Fruit fly (Drosophila melanogaster): ENCODE data around the gene Prosbeta7.

The Prosbeta7 gene

DNA sequence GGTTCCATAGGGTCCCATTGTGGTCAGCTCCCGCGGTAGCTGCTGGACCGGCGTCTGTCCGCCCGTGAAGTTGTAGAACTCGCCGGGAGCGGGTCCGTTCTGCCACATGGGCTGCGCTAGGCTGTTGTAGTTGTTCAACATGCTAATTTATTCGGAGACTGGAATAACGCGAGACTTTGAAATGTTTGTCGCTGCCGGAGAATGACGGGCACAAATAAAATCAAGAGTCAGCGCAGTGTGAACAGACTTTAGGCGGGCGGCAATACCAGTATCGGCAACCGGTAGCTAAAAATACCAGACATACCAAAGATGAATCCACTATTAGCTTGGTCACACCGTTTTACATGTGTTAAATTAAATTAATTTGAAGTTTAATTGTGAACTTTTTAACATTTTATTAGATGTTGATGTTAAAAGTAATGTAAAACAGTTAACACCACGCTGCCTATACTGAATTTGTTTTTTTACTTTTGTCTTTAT is at the start of gene Prosbeta7:
Gene Prosbeta7 (minus strand): TSS at position 430 of the 480 bp plus-strand sequence.
- peak; percentile 68 for TF ChIP-seq CG17801 (GFP tag; optimal IDR thresholded peaks at IDR 0.05; ENCODE audit: partially characterized antibody)

DNA sequence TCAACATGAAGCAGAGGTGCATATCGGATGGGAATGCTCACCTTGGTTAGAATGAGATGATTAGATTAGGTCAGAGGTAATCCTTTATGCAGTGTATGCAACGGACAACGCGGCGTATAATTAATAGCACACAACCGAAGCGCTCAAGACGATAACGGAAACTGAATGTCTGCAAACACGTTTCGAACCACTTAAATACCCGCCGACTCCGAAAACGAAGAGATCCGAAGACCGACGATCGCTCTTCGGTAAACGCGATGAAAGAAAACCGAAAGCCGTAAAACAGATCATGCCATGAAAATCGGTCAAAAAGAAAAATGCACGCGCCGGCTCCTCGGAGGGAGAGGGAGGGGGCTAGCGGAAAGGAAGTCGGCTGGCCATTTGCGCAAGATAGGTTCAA is 45.8 kb upstream of the Prosbeta7 start, which contains the start of gene CG2663:
Gene CG2663 (minus strand): TSS at position 173 of the 400 bp plus-strand sequence.
- TF ChIP-seq CG17801 (GFP tag; optimal IDR thresholded peaks at IDR 0.05; ENCODE audit: partially characterized antibody), result no peak

- TF ChIP-seq CG17801 (GFP tag; optimal IDR thresholded peaks at IDR 0.05; ENCODE audit: partially characterized antibody), result no peak
These were observed 40.9 kb upstream of the Prosbeta7 start, which contains the start of gene Or83a for dm6 chr3R:5399096-5399495. Gene Or83a, minus strand, starts transcription at chr3R:5399196.

- TF ChIP-seq CG17801 (GFP tag; optimal IDR thresholded peaks at IDR 0.05; ENCODE audit: partially characterized antibody), result no peak
These were observed 37.0 kb upstream of the Prosbeta7 start for dm6 chr3R:5395210-5395609.

DNA sequence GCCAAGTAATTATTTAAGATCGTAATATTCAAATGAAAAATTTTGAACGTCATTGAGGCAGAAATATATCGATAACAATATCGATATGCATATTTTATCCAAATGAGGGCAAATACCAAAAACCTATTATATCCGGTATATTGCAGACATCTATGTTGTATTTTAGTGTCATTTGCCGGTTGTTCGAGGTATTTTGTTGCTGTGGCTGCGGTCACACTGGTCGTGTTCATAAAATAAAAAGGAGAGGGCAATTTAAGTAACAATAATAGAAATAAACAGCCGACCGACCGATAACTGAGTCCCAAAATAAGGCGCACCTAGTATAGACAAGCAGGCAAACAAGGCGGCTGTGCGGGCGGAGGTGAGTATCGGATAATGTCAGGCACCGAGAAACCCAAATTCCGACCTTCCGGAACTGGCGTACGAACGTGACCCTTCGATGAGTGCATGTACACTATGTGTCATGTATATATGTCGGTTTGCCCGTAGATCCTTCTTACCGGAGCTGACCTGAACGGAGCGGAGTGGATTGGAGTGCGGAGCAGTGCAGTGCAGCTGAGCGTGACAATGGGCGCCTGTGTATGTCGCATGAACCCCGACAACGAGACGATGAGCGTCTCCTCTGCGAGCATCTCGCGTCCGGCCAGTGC is 35.7 kb upstream of the Prosbeta7 start, which contains the start of gene CG1172:
Gene CG1172 (plus strand): TSS at position 181 of the 650 bp plus-strand sequence.
- peak; percentile 39 for TF ChIP-seq CG17801 (GFP tag; optimal IDR thresholded peaks at IDR 0.05; ENCODE audit: partially characterized antibody)

- TF ChIP-seq CG17801 (GFP tag; optimal IDR thresholded peaks at IDR 0.05; ENCODE audit: partially characterized antibody), result no peak
These were observed 34.5 kb upstream of the Prosbeta7 start, which contains the start of gene kkv for dm6 chr3R:5392621-5393020. Gene kkv, minus strand, starts transcription at chr3R:5392866.

DNA sequence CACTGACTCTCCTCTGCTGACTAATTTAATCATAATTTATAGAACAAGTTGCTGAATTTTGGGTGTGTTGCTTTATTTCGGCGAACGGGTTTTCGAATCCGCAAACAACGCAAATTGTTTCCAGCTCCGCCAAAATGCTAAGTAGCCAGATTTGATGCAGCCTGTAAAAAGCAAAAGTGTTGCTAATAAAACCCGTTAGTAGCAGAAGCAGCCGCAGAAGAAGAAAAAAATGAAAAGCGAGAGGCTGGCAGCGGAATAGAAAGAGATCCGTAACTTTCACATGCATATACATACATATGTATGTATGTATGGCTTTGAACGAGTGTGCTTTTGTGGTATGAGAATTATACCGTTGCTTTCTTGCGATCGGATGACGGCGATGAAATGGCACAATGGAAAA is 33.9 kb upstream of the Prosbeta7 start:
- no peak for TF ChIP-seq CG17801 (GFP tag; optimal IDR thresholded peaks at IDR 0.05; ENCODE audit: partially characterized antibody)

DNA sequence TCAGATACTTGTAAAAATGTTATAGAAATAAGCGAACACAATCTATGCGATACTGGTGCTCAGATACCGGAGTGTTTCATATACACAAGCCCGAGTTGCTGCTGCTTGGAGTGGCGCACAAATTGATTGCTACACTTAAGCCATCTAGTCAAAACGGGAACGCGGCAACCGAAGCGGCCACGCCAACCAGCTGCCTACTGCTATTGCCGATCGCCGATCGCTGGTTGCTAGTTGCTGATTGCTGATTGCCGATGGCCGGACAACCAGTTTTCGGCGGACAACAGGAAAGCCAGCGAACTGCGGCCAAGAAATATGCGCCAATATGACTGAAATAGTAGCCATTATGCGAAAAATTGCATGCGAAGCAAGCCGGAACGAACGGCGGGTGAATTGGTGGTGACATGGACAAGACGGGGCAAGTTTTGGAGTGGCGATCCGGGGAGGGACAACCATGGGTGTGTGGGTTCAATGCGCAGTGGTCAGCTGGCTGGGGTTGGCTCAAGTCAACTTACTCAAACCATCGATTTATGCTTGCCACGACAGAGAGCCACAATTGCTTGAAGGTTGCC is 32.0 kb upstream of the Prosbeta7 start:
- TF ChIP-seq CG17801 (GFP tag; optimal IDR thresholded peaks at IDR 0.05; ENCODE audit: partially characterized antibody), result no peak

DNA sequence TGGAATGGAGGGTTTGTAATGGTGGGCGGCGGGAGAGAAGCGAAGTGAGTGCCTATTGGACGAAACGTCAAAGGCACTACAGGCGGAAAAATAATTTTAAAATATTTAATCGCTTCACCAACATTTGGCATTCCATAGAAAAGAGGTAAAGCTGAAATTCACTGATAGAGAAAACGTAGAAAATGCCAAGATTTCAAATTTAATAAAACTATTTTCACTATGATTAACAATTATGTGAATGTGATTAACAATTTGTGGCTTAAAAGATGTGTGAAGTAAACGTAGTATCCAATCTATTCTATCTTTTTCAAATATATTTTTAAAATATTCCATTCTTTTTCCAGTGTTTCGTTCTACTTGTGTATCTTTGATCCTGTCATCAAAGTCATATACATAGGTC is 31.3 kb upstream of the Prosbeta7 start:
- TF ChIP-seq CG17801 (GFP tag; optimal IDR thresholded peaks at IDR 0.05; ENCODE audit: partially characterized antibody), result no peak

DNA sequence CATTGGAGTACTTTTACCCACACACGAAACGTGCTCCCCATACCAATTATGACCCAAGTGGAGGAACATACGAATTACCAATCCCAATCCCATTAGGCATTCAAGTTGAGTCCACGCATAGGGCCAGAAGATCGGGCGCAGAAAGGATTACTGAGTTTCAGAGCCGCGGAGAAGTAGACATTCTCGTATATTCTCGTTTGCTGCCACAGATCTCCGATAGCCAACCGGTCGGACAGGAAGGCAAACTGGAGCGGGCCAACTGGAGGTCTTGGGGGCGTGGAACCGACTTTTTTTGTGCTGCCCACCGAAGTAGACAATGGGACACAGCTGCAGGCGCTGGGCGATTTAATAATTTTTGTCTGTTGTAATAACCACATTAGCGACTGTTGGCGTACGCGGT is 30.9 kb upstream of the Prosbeta7 start:
- no peak for TF ChIP-seq CG17801 (GFP tag; optimal IDR thresholded peaks at IDR 0.05; ENCODE audit: partially characterized antibody)

DNA sequence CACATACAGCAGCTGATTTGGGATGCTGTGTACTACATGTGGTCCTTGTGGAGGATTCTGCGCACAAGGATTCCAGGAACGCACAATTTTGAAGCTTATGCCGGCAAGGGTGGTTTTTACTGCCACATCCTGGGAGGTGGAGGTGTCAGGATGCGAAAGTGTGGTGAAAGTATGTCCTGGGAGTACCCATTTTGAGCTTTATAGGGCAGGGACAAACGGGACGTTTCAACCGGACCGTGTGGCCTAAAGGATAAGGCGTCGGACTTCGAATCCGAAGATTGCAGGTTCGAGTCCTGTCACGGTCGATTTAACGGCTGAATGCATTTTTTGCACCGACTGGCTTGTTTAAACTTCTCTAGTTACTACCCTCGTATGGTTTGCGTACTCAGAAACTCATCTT is 29.8 kb upstream of the Prosbeta7 start:
- TF ChIP-seq CG17801 (GFP tag; optimal IDR thresholded peaks at IDR 0.05; ENCODE audit: partially characterized antibody), result no peak

DNA sequence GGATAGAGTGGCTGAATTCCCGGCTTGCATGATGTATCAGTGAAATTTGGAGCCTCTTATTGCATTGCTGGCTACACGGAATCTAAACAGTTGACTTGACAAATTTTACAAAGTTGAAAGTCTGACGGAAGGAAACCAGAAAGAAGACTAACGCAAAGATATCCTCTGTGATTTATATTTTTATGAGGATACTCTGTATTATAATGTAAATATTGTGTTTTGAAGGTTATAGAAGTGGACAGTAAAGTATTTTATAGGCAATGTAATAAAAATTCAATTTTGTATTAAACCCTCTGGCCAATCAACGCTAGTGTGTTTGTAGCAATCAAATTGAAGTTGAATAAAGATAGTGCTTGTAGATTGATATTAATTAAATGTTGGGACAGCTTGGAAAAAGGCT is 29.4 kb upstream of the Prosbeta7 start, which contains the start of gene CG14668:
Gene CG14668 (minus strand): TSS at position 101 of the 400 bp plus-strand sequence.
- no peak for TF ChIP-seq CG17801 (GFP tag; optimal IDR thresholded peaks at IDR 0.05; ENCODE audit: partially characterized antibody)

DNA sequence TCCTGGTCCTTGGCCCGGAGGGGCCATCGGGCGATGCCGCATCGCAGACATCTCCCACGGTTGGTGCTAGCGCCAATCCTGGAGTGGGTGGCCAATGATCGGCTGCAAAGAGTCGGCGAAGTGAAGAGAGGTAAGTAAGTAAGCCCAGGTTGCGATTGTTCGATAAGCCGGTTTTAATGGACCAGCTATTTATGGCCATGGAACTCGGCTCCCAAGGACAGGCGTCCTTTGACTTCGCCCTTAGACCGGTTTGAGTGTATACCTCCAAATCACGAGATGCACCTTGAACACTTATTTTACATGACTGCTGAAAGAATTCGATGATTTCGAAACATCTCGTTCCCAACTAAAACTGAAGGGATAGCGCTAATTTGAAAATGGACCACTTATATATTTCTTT is 27.6 kb upstream of the Prosbeta7 start:
- no peak for TF ChIP-seq CG17801 (GFP tag; optimal IDR thresholded peaks at IDR 0.05; ENCODE audit: partially characterized antibody)

DNA sequence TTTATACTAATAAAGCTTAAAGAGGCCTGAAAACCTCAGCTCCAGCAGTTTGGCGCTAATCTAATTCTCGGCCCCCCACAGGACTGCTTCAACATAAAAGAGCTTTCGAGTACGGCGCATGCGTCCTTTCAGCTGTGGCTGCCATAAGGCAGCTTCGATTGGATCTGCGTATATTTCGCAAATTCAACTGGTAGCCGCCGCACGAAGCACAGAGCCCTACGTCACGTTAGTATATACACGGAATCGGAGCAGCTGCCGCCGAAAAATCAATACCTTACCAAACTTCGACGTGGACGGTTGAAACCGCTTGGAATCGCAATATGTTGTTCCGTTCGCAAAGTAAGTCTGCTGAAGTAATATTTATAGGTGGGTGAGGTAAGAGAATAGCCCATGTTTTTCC is 18.4 kb upstream of the Prosbeta7 start, which contains the start of gene 7B2:
Gene 7B2 (plus strand): TSS at position 169 of the 400 bp plus-strand sequence.
- TF ChIP-seq CG17801 (GFP tag; optimal IDR thresholded peaks at IDR 0.05; ENCODE audit: partially characterized antibody), result no peak

- TF ChIP-seq CG17801 (GFP tag; optimal IDR thresholded peaks at IDR 0.05; ENCODE audit: partially characterized antibody), result no peak
These were observed 16.6 kb upstream of the Prosbeta7 start, which contains the start of the genes hd and CG14667 for dm6 chr3R:5374720-5375119. Gene hd, minus strand, starts transcription at chr3R:5374962. Gene CG14667, plus strand, starts transcription at chr3R:5375022.

- peak; percentile 73 for TF ChIP-seq CG17801 (GFP tag; optimal IDR thresholded peaks at IDR 0.05; ENCODE audit: partially characterized antibody)
These were observed 13.4 kb upstream of the Prosbeta7 start, which contains the start of gene Polr2F for dm6 chr3R:5371563-5371962. Gene Polr2F, plus strand, starts transcription at chr3R:5371795.
